Fruit fly (Drosophila melanogaster) whole organism, adult: ENCODE results near the gene CG44174.
A peak's percentile ranks its signal among the peaks of the same experiment; 100 is the strongest.

ENCODE experiments used
- CG11617 ChIP-seq: fragments of 200-800 bp; sonication (Bioruptor generic); optimal IDR thresholded peaks from 2 replicates; lab custom pipeline; 2017; ENCODE audit warnings: mild to moderate bottlenecking, missing biosample characterization, missing genetic modification reagents, missing genetic modification characterization
- CG12768 ChIP-seq: fragments of 200-800 bp; sonication (Bioruptor generic); optimal IDR thresholded peaks from 2 replicates; lab custom pipeline; 2017; ENCODE audit warnings: missing biosample characterization, missing genetic modification characterization, mild to moderate bottlenecking, moderate library complexity, missing genetic modification reagents
- CG14711 ChIP-seq: fragments of 200-800 bp; sonication (Bioruptor generic); optimal IDR thresholded peaks from 2 replicates; lab custom pipeline; 2018; ENCODE audit warnings: missing biosample characterization, mild to moderate bottlenecking, missing genetic modification characterization, moderate library complexity
- CG1620 ChIP-seq: fragments of 200-800 bp; sonication (Bioruptor generic); optimal IDR thresholded peaks from 2 replicates; lab custom pipeline; 2016; ENCODE audit warnings: missing biosample characterization, missing genetic modification characterization
- CG33017 ChIP-seq: fragments of 200-800 bp; sonication (Bioruptor generic); optimal IDR thresholded peaks from 2 replicates; lab custom pipeline; 2018; ENCODE audit warnings: missing biosample characterization, mild to moderate bottlenecking, missing genetic modification characterization, moderate library complexity
- CG5204 ChIP-seq: fragments of 200-800 bp; sonication (Bioruptor generic); optimal IDR thresholded peaks from 2 replicates; lab custom pipeline; 2016; ENCODE audit warnings: missing biosample characterization, missing genetic modification characterization
- CG7045 ChIP-seq: fragments of 200-800 bp; sonication (Bioruptor generic); optimal IDR thresholded peaks from 2 replicates; lab custom pipeline; 2017; ENCODE audit warnings: missing biosample characterization, mild to moderate bottlenecking, missing genetic modification characterization
- CG7101 ChIP-seq: fragments of 200-800 bp; sonication (Bioruptor generic); optimal IDR thresholded peaks from 2 replicates; lab custom pipeline; 2018; ENCODE audit warnings: missing biosample characterization, mild to moderate bottlenecking, missing genetic modification characterization, moderate library complexity
- Clk ChIP-seq: fragments of 200-800 bp; sonication (Bioruptor generic); optimal IDR thresholded peaks from 2 replicates; lab custom pipeline; 2017; ENCODE audit warnings: missing biosample characterization, missing genetic modification characterization
- Crg-1 ChIP-seq: fragments of 200-800 bp; sonication (Bioruptor generic); optimal IDR thresholded peaks from 2 replicates; lab custom pipeline; 2016; ENCODE audit warnings: missing biosample characterization, missing genetic modification characterization
- Hr96 ChIP-seq: fragments of 200-800 bp; sonication (Bioruptor generic); optimal IDR thresholded peaks from 2 replicates; lab custom pipeline; 2016; ENCODE audit warnings: missing biosample characterization, missing genetic modification characterization
- Mnt ChIP-seq: fragments of 200-800 bp; sonication (Bioruptor generic); optimal IDR thresholded peaks from 2 replicates; lab custom pipeline; 2016; ENCODE audit warnings: missing biosample characterization, mild to moderate bottlenecking, missing genetic modification characterization
- bab1 ChIP-seq: fragments of 200-800 bp; sonication (Bioruptor generic); optimal IDR thresholded peaks from 3 replicates; lab custom pipeline; 2019; ENCODE audit warnings: missing biosample characterization, mild to moderate bottlenecking, missing genetic modification characterization, moderate library complexity
- cic ChIP-seq: fragments of 200-800 bp; sonication (Bioruptor generic); optimal IDR thresholded peaks from 2 replicates; lab custom pipeline; 2017; ENCODE audit warnings: missing biosample characterization, mild to moderate bottlenecking, missing genetic modification characterization, moderate library complexity
- cnc ChIP-seq, 2 experiments: fragments of >200 bp; optimal IDR thresholded peaks; 2 replicates each; lab custom pipeline; 2017
- kay ChIP-seq: fragments of 200-800 bp; sonication (Bioruptor generic); peaks from one replicate; lab custom pipeline; 2016; ENCODE audit warnings: missing biosample characterization, missing genetic modification characterization, borderline replicate concordance
- ovo ChIP-seq: fragments of 200-800 bp; sonication (Bioruptor generic); optimal IDR thresholded peaks from 2 replicates; lab custom pipeline; 2016; ENCODE audit warnings: missing biosample characterization, missing genetic modification characterization
- pad ChIP-seq: fragments of 200-800 bp; sonication (Bioruptor generic); optimal IDR thresholded peaks from 3 replicates; lab custom pipeline; 2017; ENCODE audit warnings: missing biosample characterization, missing genetic modification characterization, mild to moderate bottlenecking, moderate library complexity, missing genetic modification reagents
- tj ChIP-seq: fragments of 200-800 bp; sonication (Bioruptor generic); optimal IDR thresholded peaks from 3 replicates; lab custom pipeline; 2017; ENCODE audit warnings: missing biosample characterization, mild to moderate bottlenecking, missing genetic modification characterization, moderate library complexity
- toe ChIP-seq: fragments of 200-800 bp; sonication (Bioruptor generic); optimal IDR thresholded peaks from 2 replicates; lab custom pipeline; 2016; ENCODE audit warnings: missing biosample characterization, missing genetic modification characterization

Gene CG44174

dm6 chr3R:19271125-19271524, 26.4 kb downstream of the CG44174 start:
- TF ChIP-seq CG14711 (tag; lab: Kevin White, UChicago) (no peak), Crg-1 (GFP tag; lab: Kevin White, UChicago) (no peak)

dm6 chr3R:19264789-19265188, 32.7 kb downstream of the CG44174 start:
- TF ChIP-seq pad (GFP tag; lab: Kevin White, UChicago) (no peak), cic (GFP tag; lab: Kevin White, UChicago) (no peak), CG11617 (GFP tag; lab: Kevin White, UChicago) (no peak), kay (GFP tag; lab: Kevin White, UChicago) (no peak), CG7101 (tag; lab: Kevin White, UChicago) (no peak), CG1620 (GFP tag; lab: Kevin White, UChicago) (no peak), bab1 (GFP tag; lab: Kevin White, UChicago) (no peak), Clk (GFP tag; lab: Kevin White, UChicago) (no peak), Mnt (GFP tag; lab: Kevin White, UChicago) (no peak), cnc (optimal IDR thresholded peaks at IDR 0.05; lab: Kevin White, UChicago) (no peak), CG14711 (tag; lab: Kevin White, UChicago) (no peak), CG7045 (GFP tag; lab: Kevin White, UChicago) (no peak), ovo (GFP tag; lab: Kevin White, UChicago) (no peak), Crg-1 (GFP tag; lab: Kevin White, UChicago) (no peak), tj (GFP tag; lab: Kevin White, UChicago) (no peak), toe (GFP tag; lab: Kevin White, UChicago) (no peak), CG12768 (GFP tag; lab: Kevin White, UChicago) (no peak), CG5204 (GFP tag; lab: Kevin White, UChicago) (no peak), CG33017 (tag; lab: Kevin White, UChicago) (no peak), Hr96 (GFP tag; lab: Kevin White, UChicago) (no peak)

- TF ChIP-seq tj (GFP tag; lab: Kevin White, UChicago) (peak; percentile 33), kay (GFP tag; lab: Kevin White, UChicago) (peak; percentile 15), CG7101 (tag; lab: Kevin White, UChicago) (no peak)
These were observed 41.0 kb downstream of the CG44174 start, which contains the start of gene CG14280 for dm6 chr3R:19256477-19256876. CG14280 (plus strand) TSS chr3R:19256777.

dm6 chr3R:19255255-19255654, 42.2 kb downstream of the CG44174 start:
- TF ChIP-seq kay (GFP tag; lab: Kevin White, UChicago) (no peak), CG7101 (tag; lab: Kevin White, UChicago) (no peak), tj (GFP tag; lab: Kevin White, UChicago) (no peak)

dm6 chr3R:19253975-19254374, 43.5 kb downstream of the CG44174 start:
- TF ChIP-seq CG7045 (GFP tag; lab: Kevin White, UChicago): no peak

dm6 chr3R:19250063-19250462, 47.4 kb downstream of the CG44174 start:
- TF ChIP-seq CG7101 (tag; lab: Kevin White, UChicago) (no peak), ovo (GFP tag; lab: Kevin White, UChicago) (peak; percentile 25), cnc (optimal IDR thresholded peaks at IDR 0.05; lab: Kevin White, UChicago) (no peak), pad (GFP tag; lab: Kevin White, UChicago) (no peak), Crg-1 (GFP tag; lab: Kevin White, UChicago) (no peak), CG12768 (GFP tag; lab: Kevin White, UChicago) (no peak), CG14711 (tag; lab: Kevin White, UChicago) (no peak), CG11617 (GFP tag; lab: Kevin White, UChicago) (no peak), Clk (GFP tag; lab: Kevin White, UChicago) (no peak)

dm6 chr3R:19248036-19248435, 49.5 kb downstream of the CG44174 start, which contains the start of gene CG5217:
CG5217 (minus strand) TSS chr3R:19248136.
- TF ChIP-seq pad (GFP tag; lab: Kevin White, UChicago): no peak
- TF ChIP-seq CG7101 (tag; lab: Kevin White, UChicago): no peak
- no peak for TF ChIP-seq bab1 (GFP tag; lab: Kevin White, UChicago)
- no peak for TF ChIP-seq kay (GFP tag; lab: Kevin White, UChicago)
- no peak for TF ChIP-seq cnc (optimal IDR thresholded peaks at IDR 0.05; lab: Kevin White, UChicago)
- no peak for TF ChIP-seq cic (GFP tag; lab: Kevin White, UChicago)
- no peak for TF ChIP-seq toe (GFP tag; lab: Kevin White, UChicago)
- no peak for TF ChIP-seq Crg-1 (GFP tag; lab: Kevin White, UChicago)
